Worm (Caenorhabditis elegans) whole organism, dauer: Measurements from ENCODE around the gene golg-2.

Experiments used
- unc-62 ChIP-seq: sonication (generic microtip); optimal IDR thresholded peaks from 2 replicates; lab custom pipeline; 2017; ENCODE audit warnings: missing biosample characterization, missing genetic modification reagents, missing genetic modification characterization

The golg-2 gene

DNA sequence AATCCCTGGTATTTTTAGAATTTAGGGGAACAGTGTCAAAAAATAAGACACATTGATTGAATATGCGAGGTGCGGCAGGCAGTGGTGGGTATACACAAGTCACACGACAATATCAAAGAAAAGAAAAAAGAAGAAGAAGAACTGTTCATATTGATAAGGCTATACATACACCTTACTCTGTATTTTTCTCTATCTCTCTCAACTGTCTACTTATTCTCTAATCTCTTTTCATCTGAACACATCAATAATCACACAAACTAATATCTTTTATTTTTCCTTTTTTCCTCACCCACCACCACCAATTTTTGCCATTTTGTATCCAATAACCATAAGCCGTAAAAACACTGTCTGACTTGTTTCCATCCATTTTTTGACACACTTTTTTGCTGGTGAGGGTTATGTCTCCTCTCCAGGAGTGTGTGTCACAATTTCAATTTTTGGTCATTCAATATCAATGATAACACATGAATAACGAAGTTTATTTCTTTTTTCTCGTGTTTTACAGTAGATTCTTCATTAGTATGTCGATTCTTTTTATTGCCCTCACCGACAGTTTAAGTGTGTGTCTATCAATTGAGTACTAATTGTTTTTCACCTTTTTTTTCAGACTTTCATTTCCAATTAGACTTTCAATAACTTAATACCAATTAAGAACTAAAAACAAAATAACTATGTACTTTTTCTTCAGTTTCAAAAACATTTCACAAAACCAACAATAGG lies 20.3 kb downstream of the golg-2 start:
- no peak for TF ChIP-seq unc-62

DNA sequence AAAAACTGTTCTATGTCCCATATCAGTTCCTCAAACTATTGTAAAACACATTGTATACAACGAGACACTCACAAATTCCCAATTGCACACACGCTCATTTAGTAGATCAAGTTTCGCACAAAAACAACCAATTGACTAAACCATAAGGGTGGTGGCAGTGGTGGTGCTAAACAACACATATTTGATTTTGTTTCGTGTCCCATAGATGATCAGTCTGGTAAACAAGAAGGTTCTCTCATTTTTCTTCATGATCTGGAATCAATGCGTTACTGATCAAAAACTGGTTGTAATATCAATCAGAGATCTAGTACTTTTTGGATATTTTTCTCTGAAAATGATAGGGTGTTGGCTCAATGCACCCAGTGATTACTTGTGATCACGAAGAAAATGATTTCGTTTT lies 21.3 kb downstream of the golg-2 start:
- TF ChIP-seq unc-62 = no peak

DNA sequence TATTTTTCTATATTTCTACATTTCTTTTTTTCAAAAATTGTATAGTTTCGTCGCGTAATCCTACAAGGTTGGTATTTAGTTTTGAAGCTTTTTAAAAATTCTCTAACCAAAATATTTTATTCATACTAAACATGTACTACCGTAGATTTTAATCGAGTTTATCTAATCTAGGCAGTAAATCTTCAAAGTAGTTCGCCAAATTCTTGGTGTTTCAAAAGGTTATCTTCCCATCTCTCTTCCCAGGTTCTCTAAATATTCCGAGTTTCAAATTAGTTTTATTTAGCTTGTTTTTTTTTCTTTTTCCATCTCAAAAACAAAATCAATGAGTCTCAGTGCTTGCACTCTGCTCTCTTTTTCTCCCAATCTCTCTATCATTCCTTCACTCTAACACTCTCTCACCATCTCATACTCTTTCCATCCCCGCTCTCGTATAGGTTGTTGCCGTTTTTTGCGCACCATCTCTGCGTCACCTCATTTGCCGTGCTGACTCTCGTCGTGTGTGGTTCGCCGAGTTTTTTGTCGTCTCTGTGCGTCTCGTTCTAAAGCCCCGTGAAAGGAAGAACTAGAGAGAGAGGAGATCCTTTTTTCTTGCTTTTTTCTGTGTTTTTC lies 22.8 kb downstream of the golg-2 start:
- TF ChIP-seq unc-62 = no peak

DNA sequence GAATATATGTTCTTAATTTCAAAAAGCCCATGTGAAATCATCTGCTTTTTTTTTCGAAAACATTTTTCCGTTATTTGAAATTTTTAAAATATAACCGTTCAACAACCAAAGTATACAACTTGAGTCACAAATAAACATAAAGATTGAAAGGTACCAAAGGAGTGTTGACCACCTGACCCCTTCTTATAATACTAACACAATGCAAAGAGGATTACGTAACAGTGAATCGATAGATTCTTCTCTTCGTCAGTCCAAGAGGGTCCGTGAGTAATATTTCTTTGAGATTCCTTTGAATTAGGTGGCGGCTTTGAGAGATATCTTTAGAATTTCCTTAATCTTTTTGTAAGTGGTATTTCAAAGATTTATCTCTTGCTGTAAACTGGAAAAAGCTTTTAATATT lies 23.7 kb downstream of the golg-2 start:
- TF ChIP-seq unc-62 = no peak

DNA sequence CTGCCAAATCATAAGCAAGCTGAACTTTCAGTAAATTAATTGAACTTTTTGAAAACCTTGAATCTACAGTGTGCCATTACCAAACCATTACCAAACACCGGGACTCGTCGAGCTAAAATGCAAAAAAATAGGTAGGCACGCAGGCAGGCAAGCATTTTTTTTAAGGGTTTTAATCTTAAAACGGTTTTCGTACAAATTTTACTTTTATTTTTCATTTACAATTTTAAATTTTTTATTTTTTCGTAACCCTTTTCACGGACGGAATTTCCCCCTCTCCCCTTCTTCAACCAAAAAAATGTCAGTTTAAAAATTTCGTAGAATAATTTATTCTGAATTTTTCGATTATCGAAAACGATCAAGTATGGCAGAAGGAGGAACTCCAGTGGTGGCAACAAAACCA lies 25.5 kb downstream of the golg-2 start, which contains the start of gene F59A6.2:
Gene F59A6.2 (plus strand): TSS at position 301 of the 400 bp plus-strand sequence.
- no peak for TF ChIP-seq unc-62

DNA sequence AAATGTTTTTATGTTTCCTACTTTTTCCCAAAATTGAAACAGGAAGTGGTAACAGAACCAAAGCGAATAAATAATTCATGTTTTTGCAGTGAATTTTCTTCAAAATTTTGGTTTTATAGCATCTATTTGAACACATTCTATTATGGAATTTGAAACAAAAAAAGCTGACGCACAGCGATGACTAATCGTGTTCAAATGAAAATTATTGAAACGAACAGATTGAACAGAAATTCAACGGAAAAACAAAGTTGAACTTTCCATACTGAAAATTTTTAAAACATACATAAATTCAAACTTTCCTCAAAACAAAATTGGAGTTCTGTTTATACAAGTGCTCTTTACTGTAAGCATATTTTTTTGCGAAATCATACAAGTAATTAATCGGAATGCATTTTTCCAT lies 27.9 kb downstream of the golg-2 start, which contains the start of gene F59A6.12:
Gene F59A6.12 (minus strand): TSS at position 101 of the 400 bp plus-strand sequence.
- TF ChIP-seq unc-62 = no peak

DNA sequence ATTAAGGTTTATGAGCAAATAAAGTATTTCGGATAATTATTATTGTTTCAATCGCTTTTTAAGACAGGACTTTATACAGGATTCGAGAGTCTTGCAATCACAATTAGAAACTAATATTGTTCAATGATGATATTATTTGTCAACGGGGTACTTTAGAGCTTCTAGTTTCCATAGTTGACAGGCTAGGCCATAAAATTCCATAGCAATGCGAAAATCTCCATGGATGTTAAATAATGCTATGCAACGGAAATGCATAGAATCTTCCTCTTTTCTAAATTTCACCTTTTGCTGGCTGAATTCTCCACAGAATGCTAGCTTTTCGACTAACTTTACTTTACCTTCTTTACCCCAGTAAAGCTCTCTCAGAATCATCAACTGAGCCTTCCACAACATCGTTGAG lies 31.9 kb downstream of the golg-2 start, which contains the start of gene F59A6.3:
Gene F59A6.3 (plus strand): TSS at position 301 of the 400 bp plus-strand sequence.
- TF ChIP-seq unc-62 = no peak

DNA sequence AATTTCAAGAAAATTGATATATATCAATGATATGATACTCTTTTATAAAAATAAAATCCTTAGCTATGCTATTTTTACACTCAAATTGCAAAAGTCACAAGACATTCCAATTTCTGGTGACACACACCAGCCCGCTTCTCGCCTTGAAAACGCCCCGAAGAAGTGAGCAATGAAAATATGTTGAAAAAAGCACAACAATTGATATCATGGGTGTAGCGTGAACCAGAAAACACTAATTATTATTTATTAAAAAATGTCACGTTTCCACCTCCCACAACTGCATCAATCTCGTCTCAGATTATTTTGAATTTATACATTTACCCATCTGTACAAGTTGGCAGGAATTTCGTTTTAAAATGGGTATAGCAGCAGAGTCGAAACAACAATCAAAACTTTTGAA lies 35.1 kb downstream of the golg-2 start, which contains the start of gene F59A6.4:
Gene F59A6.4 (plus strand): TSS at position 301 of the 400 bp plus-strand sequence.
- TF ChIP-seq unc-62 = no peak

DNA sequence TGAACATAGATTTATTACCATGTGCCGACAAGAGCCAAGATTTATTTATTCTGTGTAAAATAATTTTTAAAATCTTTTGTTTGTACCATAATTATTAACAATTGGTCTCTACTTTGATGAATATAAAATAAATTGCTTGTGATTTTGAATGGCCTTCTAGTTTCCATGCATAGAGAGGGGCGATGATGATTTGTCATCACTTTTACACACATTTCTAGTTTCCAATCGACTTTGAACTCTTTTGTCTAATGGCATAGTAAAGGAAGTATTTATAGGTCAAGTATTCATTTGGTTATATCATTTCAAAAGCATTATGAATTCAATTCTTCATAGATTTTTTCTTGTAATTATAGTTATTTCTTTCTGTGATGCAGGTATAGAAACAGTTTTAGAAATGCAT lies 36.2 kb downstream of the golg-2 start, which contains the start of gene F59A6.10:
Gene F59A6.10 (plus strand): TSS at position 301 of the 400 bp plus-strand sequence.
- TF ChIP-seq unc-62 = no peak

DNA sequence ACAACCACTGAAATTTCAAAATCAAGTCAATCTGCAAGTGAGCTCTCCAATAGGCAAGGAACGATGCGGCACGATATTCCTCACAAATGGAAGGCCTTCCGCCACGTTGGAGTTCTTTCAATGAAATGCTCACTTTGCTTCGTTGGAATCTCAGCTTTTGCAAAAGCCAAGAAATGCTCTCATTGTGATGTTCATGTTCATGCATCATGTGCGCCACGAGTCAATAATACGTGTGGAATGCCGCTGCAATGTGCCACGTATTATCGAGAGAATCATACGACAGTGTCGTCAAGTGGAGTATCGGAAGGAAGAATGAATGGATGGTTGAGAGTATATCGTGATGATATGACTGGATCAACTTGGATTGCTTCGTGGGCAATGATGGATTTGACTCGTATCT lies 38.0 kb downstream of the golg-2 start:
- TF ChIP-seq unc-62 = no peak

DNA sequence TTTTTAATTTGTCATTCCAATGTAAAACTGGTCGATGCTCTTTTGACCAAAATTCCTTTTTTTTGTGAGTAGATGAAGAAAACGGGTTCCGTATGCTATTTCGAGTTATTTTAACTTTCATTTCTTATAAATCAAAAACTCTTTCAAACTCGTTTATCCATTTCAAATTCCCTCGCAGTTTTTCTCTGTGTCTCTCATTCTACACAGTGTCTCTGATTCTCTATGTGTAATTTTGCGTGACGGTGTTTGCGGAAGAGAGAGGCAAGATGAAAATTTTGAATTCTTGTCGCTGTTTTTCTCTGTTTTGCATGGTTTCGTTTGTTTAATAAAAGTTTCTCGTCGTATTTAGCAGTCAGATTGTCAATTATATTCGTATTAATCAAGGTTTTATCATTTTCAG lies 40.8 kb downstream of the golg-2 start, which contains the start of gene citk-2:
Gene citk-2 (plus strand): TSS at position 399 of the 400 bp plus-strand sequence.
- no peak for TF ChIP-seq unc-62

DNA sequence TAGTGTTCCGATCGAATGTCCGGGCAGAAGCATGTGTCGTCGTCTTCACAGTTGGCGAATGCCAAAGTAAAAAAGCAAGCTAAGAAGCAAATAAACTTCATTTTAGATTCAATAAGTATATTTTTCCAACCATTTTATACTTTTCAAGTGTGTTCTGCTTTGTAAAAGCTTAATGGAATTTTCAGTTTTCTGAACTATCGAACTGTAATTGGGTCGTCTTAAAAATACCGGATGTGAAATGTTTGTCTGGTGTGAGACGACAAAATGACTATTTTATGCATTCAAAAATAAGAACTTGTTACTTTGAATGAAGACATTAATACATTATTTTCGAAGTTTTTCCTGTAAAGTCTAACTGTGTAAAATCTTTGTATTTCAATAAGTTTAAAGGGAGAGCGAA lies 41.2 kb downstream of the golg-2 start, which contains the start of gene F59A6.11:
Gene F59A6.11 (minus strand): TSS at position 101 of the 400 bp plus-strand sequence.
- no peak for TF ChIP-seq unc-62

DNA sequence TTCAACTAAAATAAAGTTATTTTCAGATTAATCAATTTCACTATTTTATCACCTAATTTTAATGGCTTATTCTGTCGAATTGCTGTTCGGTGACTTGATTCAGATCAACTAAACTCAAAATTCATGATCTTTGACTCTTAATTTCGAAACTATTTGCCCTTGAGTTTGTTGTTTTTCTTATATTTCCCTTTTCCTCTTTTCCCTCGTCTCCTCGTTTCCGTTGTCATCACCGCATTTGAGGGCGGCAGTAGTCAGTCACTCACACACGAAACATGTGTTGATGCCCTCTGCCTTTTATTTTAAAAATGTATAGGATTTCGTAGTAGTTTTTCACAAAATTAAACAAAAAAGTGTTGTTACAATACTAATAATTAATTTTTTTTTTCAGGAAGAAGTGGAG lies 45.0 kb downstream of the golg-2 start, which contains the start of gene rnh-1.0:
Gene rnh-1.0 (plus strand): TSS at position 389 of the 400 bp plus-strand sequence.
- TF ChIP-seq unc-62 = no peak

DNA sequence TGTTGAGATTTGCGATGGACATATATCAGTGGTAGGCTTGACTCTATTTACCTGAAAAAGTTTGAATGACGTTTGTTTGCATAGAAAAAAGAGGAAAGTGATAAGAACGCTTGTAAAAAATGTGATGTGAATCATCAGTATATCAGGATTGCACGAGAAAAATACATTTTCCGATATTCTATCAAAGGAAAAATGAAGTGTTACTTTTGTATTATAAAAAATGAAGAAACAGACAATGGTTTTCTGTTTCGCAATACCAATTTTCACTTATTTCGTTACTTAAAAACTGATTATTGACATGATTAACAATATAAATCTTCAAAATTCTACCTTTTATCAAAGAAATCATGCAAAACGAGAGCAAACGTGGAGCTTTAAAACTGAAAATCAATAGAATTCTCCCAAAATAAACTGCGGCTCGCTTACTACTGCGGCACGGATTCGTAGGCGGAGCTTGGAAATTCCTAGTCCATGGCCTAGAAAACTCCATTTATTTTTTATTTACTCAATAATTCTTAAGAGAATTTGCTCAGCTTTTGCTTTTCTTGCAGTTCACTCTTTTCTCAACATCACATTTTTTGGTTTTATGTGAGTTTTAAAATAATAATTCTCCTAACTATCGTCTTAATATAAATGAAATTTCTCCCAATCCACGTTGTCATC lies 46.2 kb downstream of the golg-2 start, which contains the start of the genes eif-1 and vps-24:
Gene eif-1 (minus strand): TSS at position 51 of the 663 bp plus-strand sequence.
Gene vps-24 (plus strand): TSS at position 469 of the 663 bp plus-strand sequence.
- TF ChIP-seq unc-62 = no peak

DNA sequence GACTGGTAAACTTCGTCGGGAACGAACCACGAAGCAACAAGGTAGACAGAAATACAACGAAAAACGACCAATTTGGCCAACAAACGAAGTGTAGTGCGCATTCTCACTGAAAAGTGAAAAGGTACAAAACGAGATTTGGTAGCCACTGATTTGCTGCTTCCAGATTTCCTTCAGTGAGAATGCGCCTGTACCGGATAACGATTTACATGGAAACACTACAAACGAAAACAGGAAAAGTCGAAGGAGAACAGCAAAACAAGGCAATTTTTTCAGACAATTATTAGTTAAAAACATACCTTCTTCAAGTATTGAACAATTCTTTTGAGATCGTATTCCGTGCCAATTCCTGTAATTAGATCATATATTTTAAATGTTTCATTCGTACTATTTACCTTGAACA lies 46.9 kb downstream of the golg-2 start, which contains the start of gene pigb-1:
Gene pigb-1 (minus strand): TSS at position 101 of the 400 bp plus-strand sequence.
- no peak for TF ChIP-seq unc-62

DNA sequence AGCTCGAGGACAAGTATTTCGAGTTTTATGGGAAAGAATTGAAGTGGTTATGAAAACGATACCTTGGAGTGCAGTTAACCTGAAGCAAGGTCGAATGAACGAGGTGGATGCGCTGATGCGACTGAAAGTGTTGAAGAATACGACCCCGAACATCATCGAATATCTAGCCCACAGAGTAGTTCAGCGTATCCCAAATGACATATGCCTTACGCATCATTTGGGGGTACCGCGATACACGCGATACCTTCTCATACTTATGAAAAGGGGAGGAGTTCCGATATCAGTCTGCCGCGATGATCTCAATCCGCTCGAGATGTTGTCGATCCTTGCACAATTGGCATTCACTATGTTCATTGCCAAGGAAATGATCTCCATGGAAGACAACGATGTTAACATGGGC lies 50.1 kb downstream of the golg-2 start, which contains the start of gene T27F7.12:
Gene T27F7.12 (plus strand): TSS at position 301 of the 400 bp plus-strand sequence.
- no peak for TF ChIP-seq unc-62

DNA sequence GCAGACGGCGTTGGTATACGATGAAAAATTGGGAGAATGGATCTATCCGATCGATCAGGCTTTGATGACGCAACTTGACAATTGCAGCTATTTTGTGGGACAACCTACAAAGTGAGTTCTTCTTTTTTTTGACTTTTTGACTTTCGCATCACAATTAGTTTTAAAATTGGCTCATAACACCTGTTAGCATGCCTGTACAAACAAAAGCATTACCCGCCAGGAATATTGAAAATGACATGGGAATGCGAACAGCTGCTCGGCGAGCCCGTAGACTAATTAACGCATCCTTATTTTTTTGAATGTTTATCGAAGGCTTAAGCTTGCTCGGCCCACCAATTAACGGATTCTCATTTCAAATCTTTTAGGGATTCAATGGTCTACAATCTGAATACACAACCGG lies 52.6 kb downstream of the golg-2 start:
- no peak for TF ChIP-seq unc-62
